Worm (Caenorhabditis elegans): ENCODE results near the gene zhit-2.

zhit-2 gene

ce11 chrIII:4196301-4196987 lies 47.7 kb downstream of the zhit-2 start (continued):
- TF ChIP-seq sma-3 (GFP tag; optimal IDR thresholded peaks at IDR 0.05) (no peak), ceh-16 (tag; optimal IDR thresholded peaks at IDR 0.05) (no peak), ztf-4 (tag; optimal IDR thresholded peaks at IDR 0.05) (no peak), lin-13 (GFP tag; optimal IDR thresholded peaks at IDR 0.05) (peak; percentile 46), ztf-11 (tag; optimal IDR thresholded peaks at IDR 0.05) (no peak), nhr-10 (tag; optimal IDR thresholded peaks at IDR 0.05) (no peak), egl-27 (tag; optimal IDR thresholded peaks at IDR 0.05) (no peak), nhr-77 (tag; optimal IDR thresholded peaks at IDR 0.05) (no peak)

ce11 chrIII:4195306-4196008 lies 48.7 kb downstream of the zhit-2 start:
- no peak for TF ChIP-seq mbf-1 (tag; optimal IDR thresholded peaks at IDR 0.05)
- peak; percentile 21 for TF ChIP-seq F13H6.1 (tag; optimal IDR thresholded peaks at IDR 0.05)
- TF ChIP-seq nhr-6 (tag; optimal IDR thresholded peaks at IDR 0.05) = peak; percentile 28
- TF ChIP-seq zag-1 (tag; optimal IDR thresholded peaks at IDR 0.05) = peak; percentile 10
- no peak for TF ChIP-seq blmp-1 (tag; optimal IDR thresholded peaks at IDR 0.05; ENCODE audit: insufficient read depth)
- peak; percentile 5 for TF ChIP-seq fos-1 (tag; optimal IDR thresholded peaks at IDR 0.05)
- TF ChIP-seq unc-55 (GFP tag; optimal IDR thresholded peaks at IDR 0.05) = peak; percentile 31
- peak; percentile 40 for TF ChIP-seq sma-9 (GFP tag; optimal IDR thresholded peaks at IDR 0.05)
- TF ChIP-seq sma-9 (tag; optimal IDR thresholded peaks at IDR 0.05) = no peak
- peak; percentile 44 to 70 for TF ChIP-seq lsy-2 (tag; optimal IDR thresholded peaks at IDR 0.05)
- peak; percentile 50 for TF ChIP-seq gmeb-1 (tag; optimal IDR thresholded peaks at IDR 0.05)
- TF ChIP-seq nhr-21 (tag; optimal IDR thresholded peaks at IDR 0.05) = peak; percentile 82
- no peak for TF ChIP-seq peb-1 (tag; optimal IDR thresholded peaks at IDR 0.05)
- TF ChIP-seq lin-13 (GFP tag; optimal IDR thresholded peaks at IDR 0.05) = peak; percentile 68
- TF ChIP-seq sma-3 (GFP tag; optimal IDR thresholded peaks at IDR 0.05) = peak; percentile 30
- no peak for TF ChIP-seq nhr-237 (tag; optimal IDR thresholded peaks at IDR 0.05)
- peak; percentile 38 for TF ChIP-seq nhr-25 (tag; optimal IDR thresholded peaks at IDR 0.05)
- TF ChIP-seq Y55F3AM.14 (GFP tag; optimal IDR thresholded peaks at IDR 0.05) = peak; percentile 38
- TF ChIP-seq crh-2 (tag; optimal IDR thresholded peaks at IDR 0.05) = peak; percentile 72
- TF ChIP-seq ztf-4 (tag; optimal IDR thresholded peaks at IDR 0.05) = peak; percentile 88
- peak; percentile 56 for TF ChIP-seq nhr-129 (tag; optimal IDR thresholded peaks at IDR 0.05)
- peak; percentile 91 for TF ChIP-seq ama-1 (optimal IDR thresholded peaks at IDR 0.05)
- TF ChIP-seq ceh-16 (tag; optimal IDR thresholded peaks at IDR 0.05) = no peak

- TF ChIP-seq alr-1 (tag; optimal IDR thresholded peaks at IDR 0.05) = no peak
- peak; percentile 19 for TF ChIP-seq lin-13 (GFP tag; optimal IDR thresholded peaks at IDR 0.05)
Measured at ce11 chrIII:4194349-4195110, 49.7 kb downstream of the zhit-2 start.

Measured in whole organism, L2 larva.